Fruit fly (Drosophila melanogaster): Measurements from ENCODE around the gene IPIP.

The IPIP gene

dm6 chr2L:6075345-6075744 lies 27.5 kb downstream of the IPIP start:
- TF ChIP-seq CG15336 (GFP tag; IDR thresholded peaks at IDR 0.05) (no peak), Hr4 (GFP tag; optimal IDR thresholded peaks at IDR 0.05) (no peak), CG11294 (GFP tag; IDR thresholded peaks at IDR 0.05) (no peak), svp (GFP tag) (no peak), Smox (GFP tag; optimal IDR thresholded peaks at IDR 0.05) (no peak), CG6276 (GFP tag; optimal IDR thresholded peaks at IDR 0.05) (no peak), Hr39 (GFP tag; optimal IDR thresholded peaks at IDR 0.05) (no peak)

dm6 chr2L:6076143-6076542 lies 28.3 kb downstream of the IPIP start:
- TF ChIP-seq eg (GFP tag; IDR thresholded peaks at IDR 0.05) (no peak), CG6808 (GFP tag; optimal IDR thresholded peaks at IDR 0.05) (no peak), CG9139 (GFP tag; optimal IDR thresholded peaks at IDR 0.05) (no peak), vri (GFP tag; optimal IDR thresholded peaks at IDR 0.05) (peak; percentile 62), topi (GFP tag; optimal IDR thresholded peaks at IDR 0.05) (no peak), ss (GFP tag; optimal IDR thresholded peaks at IDR 0.05) (no peak), Sox15 (GFP tag; optimal IDR thresholded peaks at IDR 0.05) (no peak), Eip93F (GFP tag; optimal IDR thresholded peaks at IDR 0.05) (no peak), CG6276 (GFP tag; optimal IDR thresholded peaks at IDR 0.05) (peak; percentile 50), spab (GFP tag; optimal IDR thresholded peaks at IDR 0.05) (no peak), Hr4 (GFP tag; optimal IDR thresholded peaks at IDR 0.05) (no peak), CG6854 (GFP tag; optimal IDR thresholded peaks at IDR 0.05) (no peak), Eip75B (GFP tag; optimal IDR thresholded peaks at IDR 0.05) (no peak), dsx (GFP tag; optimal IDR thresholded peaks at IDR 0.05; ENCODE audit: poor library complexity, severe bottlenecking) (no peak), CG6792 (GFP tag; optimal IDR thresholded peaks at IDR 0.05) (no peak), CG31627 (GFP tag; optimal IDR thresholded peaks at IDR 0.05) (no peak), CG8632 (GFP tag; optimal IDR thresholded peaks at IDR 0.05) (no peak), fkh (GFP tag; optimal IDR thresholded peaks at IDR 0.05) (peak; percentile 39), Eip78C (GFP tag) (peak; percentile 11), Smox (GFP tag; optimal IDR thresholded peaks at IDR 0.05) (no peak)

- TF ChIP-seq svp (GFP tag) (peak; percentile 42), fd85E (GFP tag; optimal IDR thresholded peaks at IDR 0.05) (no peak)
Observed at dm6 chr2L:6076829-6077364, 29.1 kb downstream of the IPIP start.

- no peak for TF ChIP-seq CG3919 (GFP tag; optimal IDR thresholded peaks at IDR 0.05)
Observed at dm6 chr2L:6077632-6078031, 29.8 kb downstream of the IPIP start.

dm6 chr2L:6078757-6079351 lies 31.1 kb downstream of the IPIP start:
- TF ChIP-seq net (GFP tag; optimal IDR thresholded peaks at IDR 0.05), result peak; percentile 16
- no peak for TF ChIP-seq CG8119 (GFP tag; IDR thresholded peaks at IDR 0.05)
- no peak for TF ChIP-seq CG6792 (GFP tag; optimal IDR thresholded peaks at IDR 0.05)
- no peak for TF ChIP-seq Sox102F (GFP tag; optimal IDR thresholded peaks at IDR 0.05)
- no peak for TF ChIP-seq cyc (GFP tag; optimal IDR thresholded peaks at IDR 0.05)
- TF ChIP-seq Smox (GFP tag; optimal IDR thresholded peaks at IDR 0.05), result no peak
- TF ChIP-seq CG3919 (GFP tag; optimal IDR thresholded peaks at IDR 0.05), result no peak
- no peak for TF ChIP-seq CG8632 (GFP tag; optimal IDR thresholded peaks at IDR 0.05)
- TF ChIP-seq Met (GFP tag; optimal IDR thresholded peaks at IDR 0.05), result peak; percentile 100
- TF ChIP-seq CG9139 (GFP tag; optimal IDR thresholded peaks at IDR 0.05), result no peak
- no peak for TF ChIP-seq OdsH (GFP tag; optimal IDR thresholded peaks at IDR 0.05)
- TF ChIP-seq Sox15 (GFP tag; optimal IDR thresholded peaks at IDR 0.05), result no peak
- no peak for TF ChIP-seq CG8319 (GFP tag; optimal IDR thresholded peaks at IDR 0.05)
- peak; percentile 38; the same call in 1 of the 2 replicates for TF ChIP-seq CG15336 (GFP tag; IDR thresholded peaks at IDR 0.05)
- TF ChIP-seq fkh (GFP tag; optimal IDR thresholded peaks at IDR 0.05), result peak; percentile 71
- peak; percentile 73 for TF ChIP-seq CG6163 (GFP tag; IDR thresholded peaks at IDR 0.05)
- TF ChIP-seq CG7368 (GFP tag; optimal IDR thresholded peaks at IDR 0.05), result peak; percentile 29
- TF ChIP-seq eg (GFP tag; IDR thresholded peaks at IDR 0.05), result no peak
- TF ChIP-seq Gug (GFP tag; IDR thresholded peaks at IDR 0.05), result peak; percentile 42
- peak; percentile 1 for TF ChIP-seq Sox14 (GFP tag; optimal IDR thresholded peaks at IDR 0.05)
- TF ChIP-seq pdm3 (GFP tag; optimal IDR thresholded peaks at IDR 0.05), result no peak
- TF ChIP-seq Eip75B (GFP tag; optimal IDR thresholded peaks at IDR 0.05), result peak; percentile 86
- TF ChIP-seq CG34406 (GFP tag; optimal IDR thresholded peaks at IDR 0.05), result no peak
- no peak for TF ChIP-seq dac (GFP tag; optimal IDR thresholded peaks at IDR 0.05)
- TF ChIP-seq CG10631 (GFP tag; optimal IDR thresholded peaks at IDR 0.05), result no peak
- peak; percentile 3 for TF ChIP-seq esn (GFP tag; optimal IDR thresholded peaks at IDR 0.05)
- TF ChIP-seq CG4318 (GFP tag; optimal IDR thresholded peaks at IDR 0.05), result no peak
- no peak for TF ChIP-seq CG11294 (GFP tag; IDR thresholded peaks at IDR 0.05)
- no peak for TF ChIP-seq Hr39 (GFP tag; optimal IDR thresholded peaks at IDR 0.05)
